Worm (Caenorhabditis elegans) whole organism, young adult: ENCODE results near the gene F32D1.8.

Source experiments
- B0035.1 ChIP-seq: sonication (generic microtip); optimal IDR thresholded peaks from 2 replicates; lab custom pipeline; 2016; ENCODE audit warnings: missing genetic modification characterization, mild to moderate bottlenecking, missing compliant biosample characterization, missing genotype, missing genetic modification reagents
- B0261.1 ChIP-seq: sonication (generic microtip); optimal IDR thresholded peaks from 2 replicates; lab custom pipeline; 2016; ENCODE audit warnings: mild to moderate bottlenecking, missing genetic modification characterization, moderate library complexity, missing compliant biosample characterization
- D2030.7 ChIP-seq: fragments of 200-800 bp; sonication (Bioruptor generic); IDR thresholded peaks from 2 replicates; pipeline ENCODE4 v1.3.6; 2022; ENCODE audit warnings: missing genetic modification reagents, missing genetic modification characterization, missing compliant biosample characterization
- F10E7.11 ChIP-seq: sonication (generic microtip); optimal IDR thresholded peaks from 2 replicates; lab custom pipeline; 2017; ENCODE audit warnings: mild to moderate bottlenecking, missing genetic modification characterization, moderate library complexity, missing compliant biosample characterization
- F22D6.2 ChIP-seq: sonication (generic microtip); optimal IDR thresholded peaks from 2 replicates; lab custom pipeline; 2016; ENCODE audit warnings: mild to moderate bottlenecking, missing genetic modification characterization, missing compliant biosample characterization
- F33H1.4 ChIP-seq: fragments of 200-800 bp; sonication (Bioruptor generic); IDR thresholded peaks from 2 replicates; pipeline ENCODE4 v1.3.6; 2022; ENCODE audit warnings: missing genetic modification reagents, missing genetic modification characterization, missing compliant biosample characterization
- F39B2.1 ChIP-seq: fragments of 200-800 bp; sonication (Bioruptor generic); IDR thresholded peaks from 2 replicates; pipeline ENCODE4 v1.3.6; 2022; ENCODE audit warnings: missing genetic modification reagents, missing genetic modification characterization, missing compliant biosample characterization
- F57C9.4 ChIP-seq: sonication (generic microtip); optimal IDR thresholded peaks from 2 replicates; lab custom pipeline; 2017; ENCODE audit warnings: mild to moderate bottlenecking, missing genetic modification characterization, missing compliant biosample characterization
- Y56A3A.18 ChIP-seq: fragments of 200-800 bp; sonication (Bioruptor generic); IDR thresholded peaks from 2 replicates; pipeline ENCODE4 v1.3.6; 2022; ENCODE audit warnings: missing genetic modification reagents, missing genetic modification characterization, missing compliant biosample characterization
- Y67H2A.10 ChIP-seq: fragments of 200-800 bp; sonication (Bioruptor generic); conservative IDR thresholded peaks from 2 replicates; pipeline ENCODE4 v1.3.6; 2022; ENCODE audit warnings: missing genetic modification reagents, missing genetic modification characterization, missing compliant biosample characterization
- ZK185.1 ChIP-seq: sonication (generic microtip); optimal IDR thresholded peaks from 2 replicates; lab custom pipeline; 2016; ENCODE audit warnings: mild to moderate bottlenecking, missing genetic modification characterization, missing compliant biosample characterization; ENCODE audit not compliant: poor library complexity, severe bottlenecking
- ama-1 ChIP-seq, 3 experiments: fragments of 150-350 bp in 1 of 3; sonication (generic microtip) in 2 of 3; optimal IDR thresholded peaks; 2 replicates each; lab custom pipeline; 2014 to 2018; ENCODE audit warnings: missing biosample characterization in 2 of 3, missing genetic modification characterization in 2 of 3, missing genetic modification reagents in 2 of 3
- attf-6 ChIP-seq: fragments of 200-800 bp; sonication (Bioruptor generic); IDR thresholded peaks from 2 replicates; pipeline ENCODE4 v1.3.6; 2022; ENCODE audit warnings: missing genetic modification reagents, missing genetic modification characterization, missing compliant biosample characterization
- bed-2 ChIP-seq: fragments of 200-800 bp; sonication (Bioruptor generic); IDR thresholded peaks from 2 replicates; pipeline ENCODE4 v1.3.6; 2022; ENCODE audit warnings: missing genetic modification reagents, missing genetic modification characterization, missing compliant biosample characterization
- cebp-1 ChIP-seq, 2 experiments: fragments of 200-800 bp in 1 of 2; sonication (Bioruptor generic) in 1 of 2; sonication (generic microtip) in 1 of 2; IDR thresholded peaks in 1 of 2; optimal IDR thresholded peaks in 1 of 2; 2 replicates each; pipeline versions ENCODE4 v1.3.6 to Lab custom; 2017 to 2022; ENCODE audit warnings: missing compliant biosample characterization in 2 of 2, missing genetic modification characterization in 2 of 2, mild to moderate bottlenecking in 1 of 2, missing genetic modification reagents in 1 of 2, moderate library complexity in 1 of 2
- ceh-27 ChIP-seq: fragments of 200-800 bp; sonication (Bioruptor generic); optimal IDR thresholded peaks from 2 replicates; lab custom pipeline; 2018; ENCODE audit warnings: mild to moderate bottlenecking, missing genetic modification characterization, moderate library complexity, missing compliant biosample characterization
- dox-1 ChIP-seq: fragments of 200-800 bp; sonication (Bioruptor generic); IDR thresholded peaks from 2 replicates; pipeline ENCODE4 v1.3.6; 2022; ENCODE audit warnings: missing genetic modification reagents, missing genetic modification characterization, missing compliant biosample characterization
- dpff-1 ChIP-seq: sonication (generic microtip); optimal IDR thresholded peaks from 2 replicates; lab custom pipeline; 2017; ENCODE audit warnings: mild to moderate bottlenecking, missing genetic modification characterization, missing compliant biosample characterization
- him-1 ChIP-seq: sonication (generic microtip); optimal IDR thresholded peaks from 2 replicates; lab custom pipeline; 2016; ENCODE audit warnings: missing genotype, missing genetic modification reagents, missing genetic modification characterization, missing compliant biosample characterization
- hlh-26 ChIP-seq: fragments of 200-800 bp; sonication (Bioruptor generic); conservative IDR thresholded peaks from 2 replicates; pipeline ENCODE4 v1.3.6; 2022; ENCODE audit warnings: missing genetic modification reagents, missing genetic modification characterization, missing compliant biosample characterization
- hmg-1.2 ChIP-seq: fragments of 200-800 bp; sonication (Bioruptor generic); IDR thresholded peaks from 2 replicates; pipeline ENCODE4 v1.3.6; 2022; ENCODE audit warnings: missing genetic modification reagents, missing genetic modification characterization, missing compliant biosample characterization
- lag-1 ChIP-seq: fragments of 200-800 bp; sonication (Bioruptor generic); IDR thresholded peaks from 2 replicates; pipeline ENCODE4 v1.3.6; 2022; ENCODE audit warnings: missing genetic modification reagents, missing genetic modification characterization, missing compliant biosample characterization
- let-607 ChIP-seq, 2 experiments: fragments of 200-800 bp in 1 of 2; sonication (Bioruptor generic) in 1 of 2; sonication (generic microtip) in 1 of 2; optimal IDR thresholded peaks; 2 replicates each; lab custom pipeline; 2016 to 2018; ENCODE audit warnings: mild to moderate bottlenecking in 2 of 2, missing compliant biosample characterization in 2 of 2, missing genetic modification characterization in 2 of 2, moderate library complexity in 2 of 2, missing genotype in 1 of 2
- lin-26 ChIP-seq: fragments of 200-800 bp; sonication (Bioruptor generic); IDR thresholded peaks from 2 replicates; pipeline ENCODE4 v1.3.6; 2022; ENCODE audit warnings: missing genetic modification reagents, missing genetic modification characterization, missing compliant biosample characterization
- lin-40 ChIP-seq: sonication (generic microtip); optimal IDR thresholded peaks from 2 replicates; lab custom pipeline; 2016; ENCODE audit warnings: missing genetic modification characterization, mild to moderate bottlenecking, missing compliant biosample characterization, missing genotype, missing genetic modification reagents
- lin-54 ChIP-seq: fragments of 200-800 bp; sonication (Bioruptor generic); optimal IDR thresholded peaks from 2 replicates; lab custom pipeline; 2018; ENCODE audit warnings: mild to moderate bottlenecking, missing genetic modification characterization, missing compliant biosample characterization
- lsl-1 ChIP-seq: fragments of 200-800 bp; sonication (Bioruptor generic); optimal IDR thresholded peaks from 2 replicates; lab custom pipeline; 2018; ENCODE audit warnings: mild to moderate bottlenecking, missing genetic modification characterization, moderate library complexity, missing compliant biosample characterization
- lsy-27 ChIP-seq: sonication (generic microtip); optimal IDR thresholded peaks from 2 replicates; lab custom pipeline; 2017; ENCODE audit warnings: missing genetic modification characterization, mild to moderate bottlenecking, missing compliant biosample characterization, antibody characterized with exemption, missing genotype, borderline replicate concordance; ENCODE audit not compliant: insufficient read depth
- madf-3 ChIP-seq: fragments of 200-800 bp; sonication (Bioruptor generic); IDR thresholded peaks from 2 replicates; pipeline ENCODE4 v1.3.6; 2022; ENCODE audit warnings: missing genetic modification reagents, missing genetic modification characterization, missing compliant biosample characterization
- mcd-1 ChIP-seq: fragments of 200-800 bp; sonication (Bioruptor generic); IDR thresholded peaks from 2 replicates; pipeline ENCODE4 v1.3.6; 2022; ENCODE audit warnings: missing genetic modification reagents, missing genetic modification characterization, missing compliant biosample characterization
- nhr-179 ChIP-seq: sonication (generic microtip); optimal IDR thresholded peaks from 2 replicates; lab custom pipeline; 2016; ENCODE audit warnings: mild to moderate bottlenecking, missing genetic modification characterization, missing compliant biosample characterization
- nhr-27 ChIP-seq: fragments of 200-800 bp; sonication (Bioruptor generic); optimal IDR thresholded peaks from 2 replicates; lab custom pipeline; 2018; ENCODE audit warnings: mild to moderate bottlenecking, missing genetic modification characterization, moderate library complexity, missing compliant biosample characterization
- nhr-90 ChIP-seq: sonication (generic microtip); optimal IDR thresholded peaks from 2 replicates; lab custom pipeline; 2016; ENCODE audit warnings: missing genotype, mild to moderate bottlenecking, missing genetic modification characterization, missing compliant biosample characterization
- sdz-38 ChIP-seq: sonication (generic microtip); optimal IDR thresholded peaks from 2 replicates; lab custom pipeline; 2016; ENCODE audit warnings: missing genotype, missing genetic modification characterization, missing compliant biosample characterization
- snpc-4 ChIP-seq, 5 experiments: fragments of 150-350 bp in 1 of 5; sonication (generic microtip) in 4 of 5; optimal IDR thresholded peaks; 2 replicates each; lab custom pipeline; 2014 to 2018; ENCODE audit warnings: missing genetic modification characterization in 5 of 5, missing biosample characterization in 3 of 5, antibody characterized with exemption in 2 of 5, mild to moderate bottlenecking in 2 of 5, missing compliant biosample characterization in 2 of 5, missing genotype in 2 of 5, moderate library complexity in 2 of 5, missing genetic modification reagents in 1 of 5
- tbp1 ChIP-seq: fragments of 200-800 bp; sonication (Bioruptor generic); optimal IDR thresholded peaks from 2 replicates; lab custom pipeline; 2018; ENCODE audit warnings: mild to moderate bottlenecking, missing genetic modification characterization, missing compliant biosample characterization
- tbx-9 ChIP-seq: sonication (generic microtip); optimal IDR thresholded peaks from 2 replicates; lab custom pipeline; 2016; ENCODE audit warnings: borderline replicate concordance, missing genetic modification characterization, inconsistent platforms, missing compliant biosample characterization
- tlf-1 ChIP-seq: fragments of 200-800 bp; sonication (Bioruptor generic); optimal IDR thresholded peaks from 2 replicates; lab custom pipeline; 2018; ENCODE audit warnings: mild to moderate bottlenecking, missing genetic modification characterization, missing compliant biosample characterization
- xnd-1 ChIP-seq: sonication (generic microtip); optimal IDR thresholded peaks from 2 replicates; lab custom pipeline; 2016; ENCODE audit warnings: missing genotype, missing genetic modification reagents, missing genetic modification characterization, missing compliant biosample characterization
- ztf-22 ChIP-seq: fragments of 200-800 bp; sonication (Bioruptor generic); optimal IDR thresholded peaks from 2 replicates; lab custom pipeline; 2018; ENCODE audit warnings: mild to moderate bottlenecking, missing genetic modification characterization, moderate library complexity, missing compliant biosample characterization
- ztf-26 ChIP-seq: sonication (generic microtip); optimal IDR thresholded peaks from 2 replicates; lab custom pipeline; 2017; ENCODE audit warnings: missing genetic modification characterization, missing compliant biosample characterization
- ztf-6 ChIP-seq: fragments of 200-800 bp; sonication (Bioruptor generic); IDR thresholded peaks from 2 replicates; pipeline ENCODE4 v1.3.6; 2022; ENCODE audit warnings: missing genetic modification reagents, missing genetic modification characterization, missing compliant biosample characterization

The F32D1.8 gene

ce11 chrV:4410643-4411042, 33.1 kb upstream of the F32D1.8 start, which contains the start of gene Y47D7A.3:
TSS of gene Y47D7A.3 (plus strand) at chrV:4410943.
- TF ChIP-seq ZK185.1 (no peak), F22D6.2 (tag; lab: Kevin White, UChicago) (no peak), D2030.7 (GFP tag; lab: Robert Waterston, UW) (no peak), sdz-38 (tag; lab: Kevin White, UChicago) (no peak), F10E7.11 (tag; lab: Kevin White, UChicago) (no peak), madf-3 (GFP tag; lab: Robert Waterston, UW) (no peak), B0261.1 (tag; lab: Kevin White, UChicago) (no peak), mcd-1 (GFP tag; lab: Robert Waterston, UW) (no peak), lin-54 (GFP tag; lab: Kevin White, UChicago) (no peak), cebp-1 (GFP tag; IDR thresholded peaks at IDR 0.05; lab: Robert Waterston, UW) (no peak), cebp-1 (tag; optimal IDR thresholded peaks at IDR 0.05; lab: Kevin White, UChicago) (no peak), lsl-1 (no peak), tlf-1 (GFP tag; lab: Kevin White, UChicago) (no peak), nhr-27 (no peak), F39B2.1 (GFP tag; lab: Robert Waterston, UW) (no peak), let-607 (tag; optimal IDR thresholded peaks at IDR 0.05; lab: Kevin White, UChicago) (no peak), B0035.1 (tag; lab: Kevin White, UChicago) (no peak), F57C9.4 (tag; lab: Kevin White, UChicago) (no peak)

ce11 chrV:4407519-4407918, 30.0 kb upstream of the F32D1.8 start, which contains the start of gene nhr-118:
TSS of gene nhr-118 (plus strand) at chrV:4407819.
- TF ChIP-seq snpc-4 (GFP tag; optimal IDR thresholded peaks at IDR 0.05; lab: Kevin White, UChicago) (no peak), snpc-4 (tag; optimal IDR thresholded peaks at IDR 0.05; lab: Kevin White, UChicago) (no peak), ZK185.1 (no peak), tbp1 (GFP tag; lab: Kevin White, UChicago) (no peak), bed-2 (GFP tag; lab: Robert Waterston, UW) (no peak), lag-1 (GFP tag; lab: Robert Waterston, UW) (no peak), dpff-1 (tag; lab: Kevin White, UChicago) (no peak), ama-1 (optimal IDR thresholded peaks at IDR 0.05; lab: Kevin White, UChicago) (no peak), ama-1 (GFP tag; optimal IDR thresholded peaks at IDR 0.05; lab: Kevin White, UChicago) (no peak), hmg-1.2 (GFP tag; lab: Robert Waterston, UW) (no peak), ztf-22 (GFP tag; lab: Kevin White, UChicago) (no peak), lin-26 (GFP tag; lab: Robert Waterston, UW) (no peak), ztf-6 (no peak), ceh-27 (GFP tag; lab: Kevin White, UChicago) (no peak), nhr-27 (no peak), nhr-90 (tag; lab: Kevin White, UChicago) (no peak), dox-1 (GFP tag; lab: Robert Waterston, UW) (no peak), madf-3 (GFP tag; lab: Robert Waterston, UW) (no peak), lsy-27 (tag; lab: Kevin White, UChicago) (no peak)

ce11 chrV:4401865-4402264, 24.3 kb upstream of the F32D1.8 start, which contains the start of gene F13A2.5:
TSS of gene F13A2.5 (minus strand) at chrV:4401965.
- TF ChIP-seq attf-6 (GFP tag; lab: Robert Waterston, UW), result no peak
- TF ChIP-seq hlh-26 (GFP tag; lab: Robert Waterston, UW), result no peak
- TF ChIP-seq lin-40, result no peak
- no peak for TF ChIP-seq D2030.7 (GFP tag; lab: Robert Waterston, UW)
- TF ChIP-seq him-1 (tag; lab: Kevin White, UChicago), result no peak
- TF ChIP-seq xnd-1, result no peak
- no peak for TF ChIP-seq F10E7.11 (tag; lab: Kevin White, UChicago)
- TF ChIP-seq ztf-26 (tag; lab: Kevin White, UChicago), result no peak
- no peak for TF ChIP-seq F33H1.4 (GFP tag; lab: Robert Waterston, UW)
- TF ChIP-seq Y67H2A.10, result no peak
- no peak for TF ChIP-seq Y56A3A.18 (GFP tag; lab: Robert Waterston, UW)
- TF ChIP-seq ztf-22 (GFP tag; lab: Kevin White, UChicago), result no peak
- TF ChIP-seq nhr-179 (tag; lab: Kevin White, UChicago), result no peak
- no peak for TF ChIP-seq tbx-9
